Worm (Caenorhabditis elegans) whole organism, L2 larva: ENCODE data around the gene C14B9.10.
A peak's percentile ranks its signal among the peaks of the same experiment; 100 is the strongest.

Experiments
- C34F6.9 ChIP-seq: fragments of 150-350 bp; optimal IDR thresholded peaks from 2 replicates; lab custom pipeline; 2014; ENCODE audit warnings: missing biosample characterization, missing genetic modification characterization
- F13H6.1 ChIP-seq: sonication (generic microtip); optimal IDR thresholded peaks from 2 replicates; lab custom pipeline; 2016; ENCODE audit warnings: missing genetic modification characterization, missing compliant biosample characterization
- ZK546.5 ChIP-seq: sonication (generic microtip); optimal IDR thresholded peaks from 2 replicates; lab custom pipeline; 2017; ENCODE audit warnings: missing biosample characterization, missing genetic modification characterization
- alr-1 ChIP-seq: fragments of 150-350 bp; optimal IDR thresholded peaks from 2 replicates; lab custom pipeline; 2014; ENCODE audit warnings: missing biosample characterization, missing genetic modification characterization
- aly-2 ChIP-seq: fragments of 150-350 bp; optimal IDR thresholded peaks from 2 replicates; lab custom pipeline; 2014; ENCODE audit warnings: missing biosample characterization, missing genetic modification characterization
- blmp-1 ChIP-seq: sonication (generic microtip); optimal IDR thresholded peaks from 2 replicates; lab custom pipeline; 2017; ENCODE audit warnings: missing genetic modification characterization, mild to moderate bottlenecking, missing compliant biosample characterization, antibody characterized with exemption, moderate library complexity; ENCODE audit not compliant: insufficient read depth
- ceh-16 ChIP-seq: fragments of 150-350 bp; optimal IDR thresholded peaks from 2 replicates; lab custom pipeline; 2014; ENCODE audit warnings: missing biosample characterization, missing genetic modification characterization
- ceh-82 ChIP-seq: fragments of 150-350 bp; optimal IDR thresholded peaks from 2 replicates; lab custom pipeline; 2014; ENCODE audit warnings: missing biosample characterization, missing genetic modification characterization
- crh-2 ChIP-seq: sonication (generic microtip); optimal IDR thresholded peaks from 2 replicates; lab custom pipeline; 2017; ENCODE audit warnings: missing biosample characterization, missing genetic modification characterization
- egl-27 ChIP-seq: sonication (generic microtip); optimal IDR thresholded peaks from 3 replicates; lab custom pipeline; 2017; ENCODE audit warnings: missing biosample characterization, missing genetic modification reagents, missing genetic modification characterization
- elt-3 ChIP-seq: sonication (generic microtip); optimal IDR thresholded peaks from 2 replicates; lab custom pipeline; 2017; ENCODE audit warnings: missing biosample characterization, missing genetic modification characterization
- fos-1 ChIP-seq: fragments of 150-350 bp; optimal IDR thresholded peaks from 2 replicates; lab custom pipeline; 2014; ENCODE audit warnings: missing biosample characterization, missing genetic modification characterization
- gmeb-1 ChIP-seq: fragments of 150-350 bp; optimal IDR thresholded peaks from 2 replicates; lab custom pipeline; 2014; ENCODE audit warnings: missing biosample characterization, missing genetic modification characterization
- lin-39 ChIP-seq: fragments of 150-350 bp; optimal IDR thresholded peaks from 2 replicates; lab custom pipeline; 2014; ENCODE audit warnings: missing biosample characterization, missing genetic modification reagents, missing genetic modification characterization
- lsy-2 ChIP-seq, 2 experiments: fragments of 150-350 bp in 1 of 2; sonication (generic microtip) in 1 of 2; optimal IDR thresholded peaks; 2 replicates each; lab custom pipeline; 2014 to 2017; ENCODE audit warnings: missing biosample characterization in 2 of 2, missing genetic modification characterization in 2 of 2
- mab-5 ChIP-seq: fragments of 150-350 bp; optimal IDR thresholded peaks from 2 replicates; lab custom pipeline; 2014; ENCODE audit warnings: missing biosample characterization, missing genetic modification characterization
- mbf-1 ChIP-seq: sonication (generic microtip); optimal IDR thresholded peaks from 2 replicates; lab custom pipeline; 2017; ENCODE audit warnings: missing biosample characterization, missing genetic modification characterization
- nhr-10 ChIP-seq: sonication (generic microtip); optimal IDR thresholded peaks from 2 replicates; lab custom pipeline; 2017; ENCODE audit warnings: missing biosample characterization, missing genetic modification characterization
- nhr-11 ChIP-seq: fragments of 150-350 bp; optimal IDR thresholded peaks from 2 replicates; lab custom pipeline; 2014; ENCODE audit warnings: missing biosample characterization, missing genetic modification characterization
- nhr-129 ChIP-seq: fragments of 150-350 bp; optimal IDR thresholded peaks from 2 replicates; lab custom pipeline; 2014; ENCODE audit warnings: missing biosample characterization, missing genetic modification characterization
- nhr-21 ChIP-seq: fragments of 150-350 bp; optimal IDR thresholded peaks from 2 replicates; lab custom pipeline; 2014; ENCODE audit warnings: missing biosample characterization, missing genetic modification characterization
- nhr-25 ChIP-seq: fragments of 150-350 bp; sonication (generic microtip); optimal IDR thresholded peaks from 3 replicates; lab custom pipeline; 2014; ENCODE audit warnings: missing biosample characterization, missing genetic modification characterization
- nhr-6 ChIP-seq: fragments of 150-350 bp; optimal IDR thresholded peaks from 2 replicates; lab custom pipeline; 2014; ENCODE audit warnings: missing biosample characterization, missing genetic modification characterization
- nhr-77 ChIP-seq: fragments of 150-350 bp; optimal IDR thresholded peaks from 2 replicates; lab custom pipeline; 2014; ENCODE audit warnings: missing biosample characterization, missing genetic modification characterization
- peb-1 ChIP-seq: fragments of 150-350 bp; optimal IDR thresholded peaks from 2 replicates; lab custom pipeline; 2014; ENCODE audit warnings: missing biosample characterization, missing genetic modification characterization
- skn-1 ChIP-seq: sonication (generic microtip); optimal IDR thresholded peaks from 2 replicates; lab custom pipeline; 2017; ENCODE audit warnings: missing biosample characterization, missing genetic modification characterization
- sma-3 ChIP-seq: sonication (generic microtip); optimal IDR thresholded peaks from 2 replicates; lab custom pipeline; 2016; ENCODE audit warnings: missing genetic modification reagents, missing genetic modification characterization, missing compliant biosample characterization
- sma-9 ChIP-seq, 2 experiments: fragments of 150-350 bp in 1 of 2; sonication (generic microtip) in 1 of 2; optimal IDR thresholded peaks; 2 replicates each; lab custom pipeline; 2014 to 2016; ENCODE audit warnings: missing genetic modification characterization in 2 of 2, mild to moderate bottlenecking in 1 of 2, missing biosample characterization in 1 of 2, missing compliant biosample characterization in 1 of 2, missing genetic modification reagents in 1 of 2, moderate library complexity in 1 of 2
- snpc-4 ChIP-seq: fragments of 150-350 bp; optimal IDR thresholded peaks from 2 replicates; lab custom pipeline; 2014; ENCODE audit warnings: missing biosample characterization, missing genetic modification characterization
- unc-39 ChIP-seq: fragments of 150-350 bp; optimal IDR thresholded peaks from 2 replicates; lab custom pipeline; 2014; ENCODE audit warnings: missing biosample characterization, missing genetic modification characterization
- unc-55 ChIP-seq: fragments of 150-350 bp; sonication (generic microtip); optimal IDR thresholded peaks from 3 replicates; lab custom pipeline; 2014; ENCODE audit warnings: missing biosample characterization, missing genetic modification reagents, missing genetic modification characterization
- unc-62 ChIP-seq: fragments of 150-350 bp; optimal IDR thresholded peaks from 2 replicates; lab custom pipeline; 2014; ENCODE audit warnings: missing biosample characterization, missing genetic modification reagents, missing genetic modification characterization
- zag-1 ChIP-seq: fragments of 150-350 bp; optimal IDR thresholded peaks from 2 replicates; lab custom pipeline; 2014; ENCODE audit warnings: missing biosample characterization, missing genetic modification characterization
- ztf-1 ChIP-seq: fragments of 200-800 bp; sonication (Bioruptor generic); conservative IDR thresholded peaks from 2 replicates; pipeline ENCODE4 v1.3.6; 2022; ENCODE audit warnings: missing genetic modification characterization, missing compliant biosample characterization
- ztf-11 ChIP-seq: sonication (generic microtip); optimal IDR thresholded peaks from 2 replicates; lab custom pipeline; 2017; ENCODE audit warnings: missing biosample characterization, missing genetic modification characterization
- ztf-4 ChIP-seq: fragments of 150-350 bp; optimal IDR thresholded peaks from 2 replicates; lab custom pipeline; 2014; ENCODE audit warnings: missing biosample characterization, missing genetic modification characterization

C14B9.10 gene

ce11 chrIII:8129195-8129594 lies 1.5 kb upstream of the C14B9.10 start:
- no peak for TF ChIP-seq zag-1
- peak; percentile 7 for TF ChIP-seq nhr-25

- TF ChIP-seq sma-3 (GFP tag; lab: Kevin White, UChicago) (no peak), nhr-129 (tag; lab: Kevin White, UChicago) (peak; percentile 9), peb-1 (peak; percentile 10), sma-9 (GFP tag; optimal IDR thresholded peaks at IDR 0.05; lab: Kevin White, UChicago) (no peak), sma-9 (tag; optimal IDR thresholded peaks at IDR 0.05; lab: Kevin White, UChicago) (no peak)
These were observed 1.8 kb downstream of the C14B9.10 start for ce11 chrIII:8132496-8132895.

- no peak for TF ChIP-seq egl-27
- no peak for TF ChIP-seq mab-5 (tag; lab: Kevin White, UChicago)
- no peak for TF ChIP-seq lin-39 (tag; lab: Kevin White, UChicago)
- TF ChIP-seq nhr-25 = no peak
- no peak for TF ChIP-seq mbf-1 (tag; lab: Kevin White, UChicago)
- TF ChIP-seq skn-1 = no peak
- no peak for TF ChIP-seq nhr-6 (tag; lab: Kevin White, UChicago)
- TF ChIP-seq blmp-1 (tag; lab: Kevin White, UChicago) = no peak
- no peak for TF ChIP-seq unc-55
- TF ChIP-seq ztf-11 (tag; lab: Kevin White, UChicago) = no peak
- no peak for TF ChIP-seq F13H6.1 (tag; lab: Kevin White, UChicago)
- no peak for TF ChIP-seq ZK546.5
- no peak for TF ChIP-seq ceh-16 (tag; lab: Kevin White, UChicago)
- TF ChIP-seq fos-1 (tag; lab: Kevin White, UChicago) = peak; percentile 6
- no peak for TF ChIP-seq unc-39 (tag; lab: Kevin White, UChicago)
- TF ChIP-seq nhr-10 (tag; lab: Kevin White, UChicago) = no peak
- no peak for TF ChIP-seq alr-1 (tag; lab: Kevin White, UChicago)
- peak; percentile 36 for TF ChIP-seq crh-2
These were observed 2.7 kb downstream of the C14B9.10 start, which contains the start of gene C14B9.2 for ce11 chrIII:8133346-8133745. Gene C14B9.2 (plus strand): TSS chrIII:8133665.

ce11 chrIII:8136517-8137099 lies 6.0 kb downstream of the C14B9.10 start:
- TF ChIP-seq unc-55 = no peak
- no peak for TF ChIP-seq mbf-1 (tag; lab: Kevin White, UChicago)
- no peak for TF ChIP-seq alr-1 (tag; lab: Kevin White, UChicago)
- TF ChIP-seq nhr-129 (tag; lab: Kevin White, UChicago) = peak; percentile 50
- TF ChIP-seq nhr-21 (tag; lab: Kevin White, UChicago) = no peak
- no peak for TF ChIP-seq ztf-11 (tag; lab: Kevin White, UChicago)
- TF ChIP-seq blmp-1 (tag; lab: Kevin White, UChicago) = no peak
- TF ChIP-seq aly-2 (tag; lab: Kevin White, UChicago) = no peak
- no peak for TF ChIP-seq zag-1
- TF ChIP-seq gmeb-1 (tag; lab: Kevin White, UChicago) = no peak
- no peak for TF ChIP-seq ceh-16 (tag; lab: Kevin White, UChicago)
- no peak for TF ChIP-seq mab-5 (tag; lab: Kevin White, UChicago)
- TF ChIP-seq nhr-25 = no peak
- TF ChIP-seq nhr-77 = peak; percentile 14
- TF ChIP-seq nhr-11 = no peak
- peak; percentile 22 for TF ChIP-seq crh-2
- peak; percentile 47 for TF ChIP-seq F13H6.1 (tag; lab: Kevin White, UChicago)
- no peak for TF ChIP-seq egl-27
- no peak for TF ChIP-seq unc-39 (tag; lab: Kevin White, UChicago)
- TF ChIP-seq ztf-1 (GFP tag; lab: Robert Waterston, UW) = no peak
- TF ChIP-seq ztf-4 (tag; lab: Kevin White, UChicago) = no peak
- no peak for TF ChIP-seq lsy-2 (tag; optimal IDR thresholded peaks at IDR 0.05; lab: Kevin White, UChicago)
- no peak for TF ChIP-seq ZK546.5
- no peak for TF ChIP-seq sma-3 (GFP tag; lab: Kevin White, UChicago)
- TF ChIP-seq elt-3 (tag; lab: Kevin White, UChicago) = no peak
- TF ChIP-seq C34F6.9 = no peak
- no peak for TF ChIP-seq snpc-4 (tag; lab: Kevin White, UChicago)
- TF ChIP-seq ceh-82 (tag; lab: Kevin White, UChicago) = no peak
- TF ChIP-seq sma-9 (GFP tag; optimal IDR thresholded peaks at IDR 0.05; lab: Kevin White, UChicago) = peak; percentile 1
- no peak for TF ChIP-seq sma-9 (tag; optimal IDR thresholded peaks at IDR 0.05; lab: Kevin White, UChicago)
- no peak for TF ChIP-seq unc-62 (GFP tag; lab: Kevin White, UChicago)
